Worm (Caenorhabditis elegans) whole organism, L1 larva: ENCODE data around the gene F37C12.21.
A peak's percentile ranks its signal among the peaks of the same experiment; 100 is the strongest.
"Not testable (repeated sequence)": the region's sequence is repeated elsewhere in the genome, so short reads cannot be mapped to it uniquely, and the experiment has no call there.

Experiments
- C04F5.9 ChIP-seq: sonication (generic microtip); optimal IDR thresholded peaks from 2 replicates; lab custom pipeline; 2016; ENCODE audit warnings: missing genetic modification characterization, missing compliant biosample characterization
- C34B4.2 ChIP-seq: sonication (generic microtip); optimal IDR thresholded peaks from 2 replicates; lab custom pipeline; 2017; ENCODE audit warnings: mild to moderate bottlenecking, missing genetic modification characterization, missing compliant biosample characterization
- ama-1 ChIP-seq: fragments of 150-350 bp; optimal IDR thresholded peaks from 2 replicates; lab custom pipeline; 2014
- ceh-63 ChIP-seq: fragments of 200-800 bp; sonication (Bioruptor generic); optimal IDR thresholded peaks from 2 replicates; lab custom pipeline; 2018; ENCODE audit warnings: mild to moderate bottlenecking, missing genetic modification characterization, missing compliant biosample characterization
- ceh-88 ChIP-seq: fragments of 200-800 bp; sonication (Bioruptor generic); IDR thresholded peaks from 2 replicates; pipeline ENCODE4 v1.3.6; 2022; ENCODE audit warnings: missing genetic modification characterization, missing compliant biosample characterization
- ces-1 ChIP-seq: fragments of 150-350 bp; optimal IDR thresholded peaks from 2 replicates; lab custom pipeline; 2014; ENCODE audit warnings: missing biosample characterization, missing genetic modification reagents, missing genetic modification characterization
- dpl-1 ChIP-seq, 3 experiments: fragments of 150-350 bp in 2 of 3; sonication (generic microtip) in 1 of 3; optimal IDR thresholded peaks; 2 replicates each; lab custom pipeline; 2014 to 2017; ENCODE audit warnings: missing biosample characterization in 3 of 3, missing genetic modification characterization in 3 of 3, missing genetic modification reagents in 3 of 3
- efl-1 ChIP-seq, 4 experiments: fragments of 150-350 bp; optimal IDR thresholded peaks in 3 of 4; peaks in 1 of 4; 1 replicate in 1 of 4; 2 replicates in 3 of 4; lab custom pipeline; 2014; ENCODE audit warnings: missing biosample characterization in 2 of 4, missing genetic modification characterization in 2 of 4, missing genetic modification reagents in 2 of 4
- efl-3 ChIP-seq: fragments of 200-800 bp; sonication (Bioruptor generic); optimal IDR thresholded peaks from 2 replicates; lab custom pipeline; 2018; ENCODE audit warnings: mild to moderate bottlenecking, missing genetic modification characterization, missing compliant biosample characterization
- fos-1 ChIP-seq: fragments of 150-350 bp; optimal IDR thresholded peaks from 2 replicates; lab custom pipeline; 2014; ENCODE audit warnings: missing biosample characterization, missing genetic modification characterization
- hpl-2 ChIP-seq: fragments of 150-350 bp; optimal IDR thresholded peaks from 2 replicates; lab custom pipeline; 2014; ENCODE audit warnings: missing biosample characterization, missing genetic modification reagents, missing genetic modification characterization
- lin-13 ChIP-seq: fragments of 150-350 bp; optimal IDR thresholded peaks from 2 replicates; lab custom pipeline; 2014; ENCODE audit warnings: missing biosample characterization, missing genetic modification reagents, missing genetic modification characterization
- lin-14 ChIP-seq: fragments of 200-800 bp; sonication (Bioruptor generic); optimal IDR thresholded peaks from 2 replicates; lab custom pipeline; 2018; ENCODE audit warnings: mild to moderate bottlenecking, missing genetic modification characterization, moderate library complexity, missing compliant biosample characterization
- lin-35 ChIP-seq, 2 experiments: fragments of 150-350 bp; optimal IDR thresholded peaks; 2 replicates each; lab custom pipeline; 2014; ENCODE audit warnings: missing biosample characterization in 2 of 2, missing genetic modification characterization in 2 of 2, missing genetic modification reagents in 2 of 2
- nhr-11 ChIP-seq: fragments of 150-350 bp; optimal IDR thresholded peaks from 2 replicates; lab custom pipeline; 2014; ENCODE audit warnings: missing biosample characterization, missing genetic modification characterization
- nhr-20 ChIP-seq: sonication (generic microtip); optimal IDR thresholded peaks from 2 replicates; lab custom pipeline; 2016; ENCODE audit warnings: mild to moderate bottlenecking, missing genetic modification characterization, missing compliant biosample characterization
- nhr-28 ChIP-seq: fragments of 150-350 bp; optimal IDR thresholded peaks from 2 replicates; lab custom pipeline; 2014; ENCODE audit warnings: missing biosample characterization, missing genetic modification characterization
- nhr-71 ChIP-seq: sonication (generic microtip); optimal IDR thresholded peaks from 2 replicates; lab custom pipeline; 2016; ENCODE audit warnings: mild to moderate bottlenecking, missing genetic modification characterization, moderate library complexity, missing compliant biosample characterization
- nhr-76 ChIP-seq: sonication (generic microtip); optimal IDR thresholded peaks from 2 replicates; lab custom pipeline; 2017; ENCODE audit warnings: missing biosample characterization, missing genetic modification characterization
- nhr-85 ChIP-seq: sonication (generic microtip); peaks from one replicate; lab custom pipeline; 2016; ENCODE audit warnings: missing genetic modification characterization, inconsistent platforms, missing compliant biosample characterization
- nhr-90 ChIP-seq: sonication (generic microtip); optimal IDR thresholded peaks from 2 replicates; lab custom pipeline; 2016; ENCODE audit warnings: mild to moderate bottlenecking, missing genetic modification characterization, missing compliant biosample characterization; ENCODE audit not compliant: poor library complexity
- pag-3 ChIP-seq: sonication (generic microtip); optimal IDR thresholded peaks from 2 replicates; lab custom pipeline; 2017; ENCODE audit warnings: missing genetic modification characterization, mild to moderate bottlenecking, missing compliant biosample characterization, antibody characterized with exemption, borderline replicate concordance; ENCODE audit not compliant: insufficient read depth
- pax-3 ChIP-seq: fragments of 200-800 bp; sonication (Bioruptor generic); optimal IDR thresholded peaks from 2 replicates; lab custom pipeline; 2018; ENCODE audit warnings: mild to moderate bottlenecking, missing genetic modification characterization, moderate library complexity, missing compliant biosample characterization
- pqm-1 ChIP-seq: sonication (generic microtip); optimal IDR thresholded peaks from 3 replicates; lab custom pipeline; 2017; ENCODE audit warnings: missing biosample characterization, missing genetic modification characterization
- sox-4 ChIP-seq: sonication (generic microtip); optimal IDR thresholded peaks from 2 replicates; lab custom pipeline; 2016; ENCODE audit warnings: missing genetic modification characterization, missing compliant biosample characterization
- sup-37 ChIP-seq: fragments of 200-800 bp; sonication (Bioruptor generic); optimal IDR thresholded peaks from 2 replicates; lab custom pipeline; 2018; ENCODE audit warnings: mild to moderate bottlenecking, missing genetic modification characterization, missing compliant biosample characterization
- swsn-7 ChIP-seq: sonication (generic microtip); optimal IDR thresholded peaks from 2 replicates; lab custom pipeline; 2016; ENCODE audit warnings: missing genetic modification characterization, missing compliant biosample characterization
- unc-30 ChIP-seq: sonication (generic microtip); optimal IDR thresholded peaks from 2 replicates; lab custom pipeline; 2017; ENCODE audit warnings: missing biosample characterization, missing genetic modification characterization
- unc-62 ChIP-seq: fragments of 150-350 bp; optimal IDR thresholded peaks from 2 replicates; lab custom pipeline; 2014; ENCODE audit warnings: missing biosample characterization, missing genetic modification reagents, missing genetic modification characterization
- unc-86 ChIP-seq: sonication (generic microtip); optimal IDR thresholded peaks from 2 replicates; lab custom pipeline; 2016; ENCODE audit warnings: missing genetic modification characterization, missing compliant biosample characterization
- unc-98 ChIP-seq: fragments of 200-800 bp; sonication (Bioruptor generic); IDR thresholded peaks from 2 replicates; pipeline ENCODE4 v1.3.6; 2022; ENCODE audit warnings: missing genetic modification characterization, missing compliant biosample characterization
- xbp-1 ChIP-seq: sonication (generic microtip); optimal IDR thresholded peaks from 2 replicates; lab custom pipeline; 2016; ENCODE audit warnings: missing genetic modification characterization, missing compliant biosample characterization
- ztf-4 ChIP-seq: fragments of 150-350 bp; optimal IDR thresholded peaks from 2 replicates; lab custom pipeline; 2014; ENCODE audit warnings: missing biosample characterization, missing genetic modification characterization

F37C12.21 gene

DNA sequence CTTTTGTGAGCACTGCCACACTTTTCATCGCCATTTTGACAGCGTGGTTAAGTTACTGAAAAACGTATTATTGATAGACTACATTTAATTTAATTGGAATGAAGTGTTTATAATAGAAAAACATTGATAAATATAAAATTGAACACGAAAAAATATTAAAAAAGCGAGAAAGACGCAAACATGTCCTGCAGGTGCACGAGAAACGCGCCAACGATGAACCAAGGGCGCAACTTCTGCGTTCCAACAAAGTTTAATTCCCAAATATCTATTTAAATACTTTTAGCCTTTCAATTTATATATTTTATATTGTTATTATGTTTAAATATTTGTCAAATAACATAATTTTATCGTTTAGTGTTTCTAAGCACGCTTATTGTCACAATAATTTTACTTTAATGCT lies 46.0 kb downstream of the F37C12.21 start, which contains the start of gene ndus-8 (continued):
- TF ChIP-seq nhr-90 (peak; percentile 78), nhr-71 (tag; lab: Kevin White, UChicago) (peak; percentile 82), unc-98 (GFP tag; lab: Robert Waterston, UW) (no peak), sox-4 (tag; lab: Kevin White, UChicago) (no peak), fos-1 (no peak), unc-30 (tag; lab: Kevin White, UChicago) (no peak), C34B4.2 (tag; lab: Kevin White, UChicago) (no peak), ztf-4 (tag; lab: Kevin White, UChicago) (no peak), ceh-63 (no peak), dpl-1 (GFP tag; optimal IDR thresholded peaks at IDR 0.05; lab: Kevin White, UChicago) (peak; percentile 60 to 79 (median 79)), swsn-7 (tag; lab: Kevin White, UChicago) (peak; percentile 78), pqm-1 (tag; lab: Kevin White, UChicago) (no peak), nhr-85 (tag; lab: Kevin White, UChicago) (peak; percentile 68), lin-35 (GFP tag; optimal IDR thresholded peaks at IDR 0.05; lab: Kevin White, UChicago) (peak; percentile 77 to 80), unc-86 (tag; lab: Kevin White, UChicago) (peak; percentile 56), ceh-88 (GFP tag; lab: Robert Waterston, UW) (no peak), lin-13 (GFP tag; lab: Kevin White, UChicago) (peak; percentile 41), xbp-1 (tag; lab: Kevin White, UChicago) (peak; percentile 74), hpl-2 (GFP tag; lab: Kevin White, UChicago) (peak; percentile 57), ama-1 (lab: Kevin White, UChicago) (no peak), nhr-76 (tag; lab: Kevin White, UChicago) (no peak), unc-62 (no peak), efl-3 (GFP tag; lab: Kevin White, UChicago) (no peak), C04F5.9 (peak; percentile 39), sup-37 (GFP tag; lab: Kevin White, UChicago) (no peak), pax-3 (tag; lab: Kevin White, UChicago) (no peak), nhr-11 (no peak), lin-14 (GFP tag; lab: Kevin White, UChicago) (no peak), nhr-28 (no peak), nhr-20 (tag; lab: Kevin White, UChicago) (peak; percentile 81), ces-1 (no peak), pag-3 (no peak)

DNA sequence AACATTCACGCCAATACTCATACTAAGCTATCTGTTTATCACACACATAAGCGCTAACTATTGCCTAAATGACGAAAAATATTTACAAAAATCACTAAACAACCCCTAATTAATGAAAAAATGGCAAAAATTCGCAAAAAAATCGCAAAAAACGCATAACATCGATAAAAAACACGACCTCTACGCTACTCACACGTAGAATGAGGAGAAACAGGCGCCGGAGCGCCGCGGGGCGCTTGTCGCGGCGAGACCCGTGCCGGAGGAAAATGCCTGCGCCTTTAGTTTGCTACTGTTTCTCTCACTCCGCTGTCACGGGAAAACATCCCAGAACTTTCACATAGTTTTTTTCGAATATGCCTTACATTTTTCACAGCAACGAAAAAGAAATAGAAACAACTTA lies 49.7 kb downstream of the F37C12.21 start:
- TF ChIP-seq efl-1 (optimal IDR thresholded peaks at IDR 0.05; lab: Kevin White, UChicago) = peak in 1 of 2 experiments; percentile 24
- not testable (repeated sequence) for TF ChIP-seq efl-1 (GFP tag; optimal IDR thresholded peaks at IDR 0.05 in 1 of 2; lab: Kevin White, UChicago)
- TF ChIP-seq, all 84 proteins: peak for 1; not testable (repeated sequence) for 83
